Fruit fly (Drosophila melanogaster) whole organism, embryonic: ENCODE measurements around the gene form3.
A peak's percentile ranks its signal among the peaks of the same experiment; 100 is the strongest.

Experiments used
- Asciz ChIP-seq: fragments of 200-800 bp; sonication (Bioruptor generic); optimal IDR thresholded peaks from 2 replicates; lab custom pipeline; 2017; ENCODE audit warnings: missing biosample characterization, mild to moderate bottlenecking, missing genetic modification characterization, missing genetic modification reagents
- Atf-2 ChIP-seq: fragments of 200-800 bp; sonication (Bioruptor generic); optimal IDR thresholded peaks from 2 replicates; lab custom pipeline; 2016; ENCODE audit warnings: missing biosample characterization, missing genetic modification characterization
- Atf3 ChIP-seq: fragments of 200-800 bp; sonication (Bioruptor generic); optimal IDR thresholded peaks from 3 replicates; lab custom pipeline; 2016; ENCODE audit warnings: missing biosample characterization, missing genetic modification characterization
- B-H2 ChIP-seq: fragments of 200-800 bp; sonication (Bioruptor generic); optimal IDR thresholded peaks from 2 replicates; lab custom pipeline; 2018; ENCODE audit warnings: missing biosample characterization, mild to moderate bottlenecking, missing genetic modification characterization
- CG10209 ChIP-seq: fragments of 200-800 bp; sonication (Bioruptor generic); optimal IDR thresholded peaks from 3 replicates; lab custom pipeline; 2017; ENCODE audit warnings: missing biosample characterization, mild to moderate bottlenecking, missing genetic modification characterization, missing genetic modification reagents
- CG10462 ChIP-seq: fragments of 200-800 bp; sonication (Bioruptor generic); optimal IDR thresholded peaks from 2 replicates; lab custom pipeline; 2016; ENCODE audit warnings: missing biosample characterization, missing genetic modification characterization
- CG10565 ChIP-seq: fragments of 200-800 bp; sonication (Bioruptor generic); optimal IDR thresholded peaks from 3 replicates; lab custom pipeline; 2016; ENCODE audit warnings: missing biosample characterization, mild to moderate bottlenecking, missing genetic modification characterization
- CG15479 ChIP-seq: fragments of 200-800 bp; sonication (Bioruptor generic); optimal IDR thresholded peaks from 3 replicates; lab custom pipeline; 2019; ENCODE audit warnings: missing biosample characterization, mild to moderate bottlenecking, missing genetic modification characterization, moderate library complexity
- CG15601 ChIP-seq: fragments of 200-800 bp; sonication (Bioruptor generic); optimal IDR thresholded peaks from 3 replicates; lab custom pipeline; 2019; ENCODE audit warnings: missing biosample characterization, mild to moderate bottlenecking, missing genetic modification characterization, moderate library complexity
- CG15696 ChIP-seq: fragments of 200-800 bp; sonication (Bioruptor generic); optimal IDR thresholded peaks from 2 replicates; lab custom pipeline; 2019; ENCODE audit warnings: missing biosample characterization, mild to moderate bottlenecking, missing genetic modification characterization, moderate library complexity
- CG1603 ChIP-seq: fragments of 200-800 bp; sonication (Bioruptor generic); optimal IDR thresholded peaks from 2 replicates; lab custom pipeline; 2019; ENCODE audit warnings: missing biosample characterization, mild to moderate bottlenecking, missing genetic modification characterization, moderate library complexity
- CG1792 ChIP-seq: fragments of 200-800 bp; sonication (Bioruptor generic); optimal IDR thresholded peaks from 2 replicates; lab custom pipeline; 2016; ENCODE audit warnings: missing biosample characterization, missing genetic modification characterization
- CG31388 ChIP-seq: fragments of 200-800 bp; sonication (Bioruptor generic); optimal IDR thresholded peaks from 2 replicates; lab custom pipeline; 2016; ENCODE audit warnings: missing biosample characterization, missing genetic modification characterization
- CG3163 ChIP-seq: fragments of 200-800 bp; sonication (Bioruptor generic); optimal IDR thresholded peaks from 3 replicates; lab custom pipeline; 2016; ENCODE audit warnings: missing biosample characterization, missing genetic modification characterization
- CG32772 ChIP-seq: fragments of 200-800 bp; sonication (Bioruptor generic); IDR thresholded peaks from 2 replicates; pipeline ENCODE4 v1.3.6; 2022; ENCODE audit warnings: missing biosample characterization, missing genetic modification characterization
- CG4707 ChIP-seq: fragments of 200-800 bp; sonication (Bioruptor generic); optimal IDR thresholded peaks from 2 replicates; lab custom pipeline; 2018; ENCODE audit warnings: missing biosample characterization, mild to moderate bottlenecking, missing genetic modification characterization, moderate library complexity
- CG4730 ChIP-seq: fragments of 200-800 bp; sonication (Bioruptor generic); IDR thresholded peaks from 2 replicates; pipeline ENCODE4 v1.3.6; 2022; ENCODE audit warnings: missing biosample characterization, missing genetic modification characterization
- CG5245 ChIP-seq: fragments of 200-800 bp; sonication (Bioruptor generic); optimal IDR thresholded peaks from 3 replicates; lab custom pipeline; 2016; ENCODE audit warnings: missing biosample characterization, missing genetic modification characterization
- CG8089 ChIP-seq: fragments of 200-800 bp; sonication (Bioruptor generic); optimal IDR thresholded peaks from 3 replicates; lab custom pipeline; 2016; ENCODE audit warnings: missing biosample characterization, missing genetic modification characterization
- CG9609 ChIP-seq: fragments of 200-800 bp; sonication (Bioruptor generic); optimal IDR thresholded peaks from 3 replicates; lab custom pipeline; 2016; ENCODE audit warnings: missing biosample characterization, missing genetic modification characterization
- CHES-1-like ChIP-seq: fragments of 200-800 bp; sonication (Bioruptor generic); optimal IDR thresholded peaks from 2 replicates; lab custom pipeline; 2016; ENCODE audit warnings: missing biosample characterization, missing genetic modification characterization
- CrebB ChIP-seq: fragments of 200-800 bp; sonication (Bioruptor generic); optimal IDR thresholded peaks from 3 replicates; lab custom pipeline; 2018; ENCODE audit warnings: missing biosample characterization, mild to moderate bottlenecking, missing genetic modification characterization
- HLH54F ChIP-seq: fragments of 200-800 bp; sonication (Bioruptor generic); optimal IDR thresholded peaks from 3 replicates; lab custom pipeline; 2016; ENCODE audit warnings: missing biosample characterization, missing genetic modification characterization
- Hand ChIP-seq: fragments of 200-800 bp; sonication (Bioruptor generic); optimal IDR thresholded peaks from 2 replicates; lab custom pipeline; 2017; ENCODE audit warnings: mild to moderate bottlenecking, missing biosample characterization, missing genetic modification reagents, missing genetic modification characterization
- Lpt ChIP-seq: fragments of >200 bp; optimal IDR thresholded peaks from 2 replicates; lab custom pipeline; 2018; ENCODE audit warnings: missing biosample characterization, missing genetic modification characterization
- Nf-YB ChIP-seq: fragments of 200-800 bp; sonication (Bioruptor generic); optimal IDR thresholded peaks from 3 replicates; lab custom pipeline; 2019; ENCODE audit warnings: missing biosample characterization, mild to moderate bottlenecking, missing genetic modification characterization, moderate library complexity
- Poxn ChIP-seq: fragments of 200-800 bp; sonication (Bioruptor generic); IDR thresholded peaks from 2 replicates; pipeline ENCODE4 v1.3.6; 2022; ENCODE audit warnings: missing biosample characterization, missing genetic modification characterization
- Side ChIP-seq: fragments of 200-800 bp; sonication (Bioruptor generic); optimal IDR thresholded peaks from 2 replicates; lab custom pipeline; 2016; ENCODE audit warnings: missing biosample characterization, missing genetic modification characterization
- Sox100B ChIP-seq: fragments of 200-800 bp; sonication (Bioruptor generic); optimal IDR thresholded peaks from 3 replicates; lab custom pipeline; 2018; ENCODE audit warnings: missing biosample characterization, mild to moderate bottlenecking, missing genetic modification characterization
- ap ChIP-seq: fragments of 200-800 bp; sonication (Bioruptor generic); IDR thresholded peaks from 2 replicates; pipeline ENCODE4 v1.3.6; 2022; ENCODE audit warnings: missing biosample characterization, missing genetic modification characterization
- bsh ChIP-seq, 2 experiments: fragments of 200-800 bp; sonication (Bioruptor generic); optimal IDR thresholded peaks; 2 replicates each; lab custom pipeline; 2017 to 2018; ENCODE audit warnings: mild to moderate bottlenecking in 2 of 2, missing biosample characterization in 2 of 2, missing genetic modification characterization in 2 of 2, moderate library complexity in 1 of 2
- chm ChIP-seq: fragments of 200-800 bp; sonication (Bioruptor generic); IDR thresholded peaks from 2 replicates; pipeline ENCODE4 v1.3.6; 2022; ENCODE audit warnings: missing biosample characterization, missing genetic modification characterization
- gce ChIP-seq: fragments of 200-800 bp; sonication (Bioruptor generic); IDR thresholded peaks from 3 replicates; pipeline ENCODE4 v1.3.6; 2022; ENCODE audit warnings: missing biosample characterization, missing genetic modification characterization
- hbn ChIP-seq: fragments of 200-800 bp; sonication (Bioruptor generic); IDR thresholded peaks from 2 replicates; pipeline ENCODE4 v1.3.6; 2022; ENCODE audit warnings: missing biosample characterization, missing genetic modification characterization; ENCODE audit not compliant: partially characterized antibody
- lab ChIP-seq: fragments of 200-800 bp; sonication (Bioruptor generic); optimal IDR thresholded peaks from 3 replicates; lab custom pipeline; 2017; ENCODE audit warnings: missing biosample characterization, missing genetic modification characterization, mild to moderate bottlenecking, moderate library complexity, missing genetic modification reagents
- maf-S ChIP-seq: fragments of 200-800 bp; sonication (Bioruptor generic); optimal IDR thresholded peaks from 2 replicates; lab custom pipeline; 2016; ENCODE audit warnings: missing biosample characterization, missing genetic modification characterization
- mirr ChIP-seq: fragments of 200-800 bp; sonication (Bioruptor generic); optimal IDR thresholded peaks from 3 replicates; lab custom pipeline; 2018; ENCODE audit warnings: missing biosample characterization, mild to moderate bottlenecking, missing genetic modification characterization
- nmo ChIP-seq: fragments of 200-800 bp; sonication (Bioruptor generic); optimal IDR thresholded peaks from 2 replicates; lab custom pipeline; 2018; ENCODE audit warnings: missing biosample characterization, mild to moderate bottlenecking, missing genetic modification characterization, moderate library complexity
- phol ChIP-seq: fragments of 200-800 bp; sonication (Bioruptor generic); optimal IDR thresholded peaks from 3 replicates; lab custom pipeline; 2018; ENCODE audit warnings: missing biosample characterization, mild to moderate bottlenecking, missing genetic modification characterization, moderate library complexity
- pros ChIP-seq: fragments of 200-800 bp; sonication (Bioruptor generic); optimal IDR thresholded peaks from 3 replicates; lab custom pipeline; 2019; ENCODE audit warnings: missing biosample characterization, mild to moderate bottlenecking, missing genetic modification characterization, moderate library complexity
- psq ChIP-seq: fragments of 200-800 bp; sonication (Bioruptor generic); optimal IDR thresholded peaks from 2 replicates; lab custom pipeline; 2017; ENCODE audit warnings: missing biosample characterization, missing genetic modification characterization
- rib ChIP-seq: fragments of 200-800 bp; sonication (Bioruptor generic); IDR thresholded peaks from 2 replicates; pipeline ENCODE4 v1.3.6; 2022; ENCODE audit warnings: missing biosample characterization, missing genetic modification characterization
- row ChIP-seq: fragments of 200-800 bp; sonication (Bioruptor generic); IDR thresholded peaks from 3 replicates; pipeline ENCODE4 v1.3.6; 2022; ENCODE audit warnings: missing biosample characterization, missing genetic modification characterization
- run ChIP-seq: fragments of 200-800 bp; sonication (Bioruptor generic); optimal IDR thresholded peaks from 3 replicates; lab custom pipeline; 2018; ENCODE audit warnings: missing biosample characterization, mild to moderate bottlenecking, missing genetic modification characterization
- sc ChIP-seq, 3 experiments: fragments of >200 bp in 2 of 3; fragments of 200-800 bp in 1 of 3; sonication (Bioruptor generic) in 1 of 3; optimal IDR thresholded peaks; 2 replicates in 2 of 3; 3 replicates in 1 of 3; lab custom pipeline; 2017; ENCODE audit warnings: mild to moderate bottlenecking in 1 of 3, missing biosample characterization in 1 of 3, missing genetic modification characterization in 1 of 3, missing genetic modification reagents in 1 of 3
- trem ChIP-seq: fragments of 200-800 bp; optimal IDR thresholded peaks from 3 replicates; lab custom pipeline; 2019; ENCODE audit warnings: missing biosample characterization, mild to moderate bottlenecking, missing genetic modification characterization, moderate library complexity
- wek ChIP-seq: fragments of 200-800 bp; sonication (Bioruptor generic); optimal IDR thresholded peaks from 3 replicates; lab custom pipeline; 2018; ENCODE audit warnings: missing biosample characterization, mild to moderate bottlenecking, missing genetic modification characterization, moderate library complexity

form3 gene

DNA sequence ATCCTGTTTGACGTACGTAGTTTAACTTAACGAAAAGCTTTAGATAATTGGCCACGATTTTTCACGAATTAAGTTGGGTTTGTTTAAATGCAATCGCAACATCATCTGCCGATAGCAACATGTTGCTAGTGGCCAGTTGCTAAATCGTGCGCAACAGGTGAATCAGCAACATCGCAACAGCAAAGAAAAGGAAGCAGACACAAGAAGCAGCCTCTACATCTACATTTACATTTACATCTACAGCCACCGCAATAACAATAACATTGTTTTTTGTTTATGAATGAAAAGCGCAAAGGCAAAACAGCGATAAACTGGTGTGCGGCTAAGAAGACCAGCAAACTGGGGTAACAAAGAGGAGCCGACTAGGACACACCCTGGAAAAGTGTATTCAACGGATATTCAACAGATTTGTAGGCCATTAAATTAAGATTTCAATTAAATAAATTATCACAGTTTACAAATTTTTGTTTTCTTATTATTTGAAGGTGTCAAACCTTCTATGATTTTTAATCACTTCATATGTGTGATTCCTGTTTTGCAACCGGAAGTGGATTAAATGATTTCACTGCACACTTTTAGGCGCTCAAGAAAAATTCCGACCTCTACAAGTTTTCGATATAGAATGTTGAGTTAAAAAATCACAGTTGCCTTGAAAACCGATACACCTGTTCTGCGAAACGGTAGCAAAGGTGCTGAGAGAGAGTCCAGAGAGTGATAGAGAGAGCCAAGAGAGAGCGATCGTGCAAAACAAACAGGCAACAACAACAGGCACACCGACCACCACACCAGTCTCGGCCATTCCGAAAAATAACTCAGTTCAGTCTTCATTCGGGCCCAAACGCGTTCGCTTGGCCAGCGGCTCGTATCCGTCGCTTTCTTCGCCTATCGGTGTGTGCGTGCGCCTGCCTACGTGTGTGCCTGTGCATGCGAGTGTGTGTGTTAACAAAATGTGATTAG lies 39.4 kb downstream of the form3 start, which contains the start of gene melt (continued):
- peak; percentile 82 for TF ChIP-seq CG9609 (GFP tag; lab: Kevin White, UChicago)
- TF ChIP-seq B-H2, result peak; percentile 25
- TF ChIP-seq CG10565 (GFP tag; lab: Kevin White, UChicago), result peak; percentile 16
- peak; percentile 38 for TF ChIP-seq CG4707 (GFP tag; lab: Kevin White, UChicago)
- TF ChIP-seq chm (GFP tag; lab: Robert Waterston, UW), result 0 out of 2 replicates have a peak, but pooled peaks have one; percentile 17
- TF ChIP-seq hbn (GFP tag; lab: Robert Waterston, UW), result no peak
- TF ChIP-seq mirr, result peak; percentile 12
- peak; percentile 93 for TF ChIP-seq Sox100B (GFP tag; lab: Kevin White, UChicago)
- TF ChIP-seq ap (GFP tag; lab: Robert Waterston, UW), result peak; percentile 47
- TF ChIP-seq gce (GFP tag; lab: Robert Waterston, UW), result peak; percentile 35; the same call in 1 of the 3 replicates
- TF ChIP-seq row (GFP tag; lab: Robert Waterston, UW), result peak; percentile 95
- peak; percentile 81 for TF ChIP-seq Side (GFP tag; lab: Kevin White, UChicago)
- peak; percentile 93 for TF ChIP-seq Atf-2 (GFP tag; lab: Kevin White, UChicago)
- peak; percentile 91 for TF ChIP-seq HLH54F
- peak; percentile 80 for TF ChIP-seq CG5245 (GFP tag; lab: Kevin White, UChicago)
- peak; percentile 85 for TF ChIP-seq lab (GFP tag; lab: Kevin White, UChicago)
- TF ChIP-seq CG10209 (GFP tag; lab: Kevin White, UChicago), result peak; percentile 91
- peak; percentile 80 for TF ChIP-seq Hand
- no peak for TF ChIP-seq wek
- peak; percentile 81 for TF ChIP-seq CG15601 (tag; lab: Kevin White, UChicago)
- peak; percentile 1 for TF ChIP-seq CrebB
- TF ChIP-seq trem (tag; lab: Kevin White, UChicago), result peak; percentile 72
- peak; percentile 66 to 81 for TF ChIP-seq bsh (GFP tag; optimal IDR thresholded peaks at IDR 0.05; lab: Kevin White, UChicago)
- peak; percentile 72 for TF ChIP-seq run
- TF ChIP-seq Asciz (GFP tag; lab: Kevin White, UChicago), result peak; percentile 81
- peak; percentile 69 for TF ChIP-seq CG3163
- TF ChIP-seq phol, result peak; percentile 90
- peak; percentile 81 for TF ChIP-seq maf-S (GFP tag; lab: Kevin White, UChicago)
- peak; percentile 77 for TF ChIP-seq CHES-1-like (GFP tag; lab: Kevin White, UChicago)
- peak; percentile 52 for TF ChIP-seq CG1603 (tag; lab: Kevin White, UChicago)
- TF ChIP-seq CG32772 (GFP tag; lab: Robert Waterston, UW), result peak; percentile 55
- TF ChIP-seq CG10462 (GFP tag; lab: Kevin White, UChicago), result peak; percentile 79
- no peak for TF ChIP-seq sc (optimal IDR thresholded peaks at IDR 0.05; lab: Kevin White, UChicago)
- peak; percentile 72 for TF ChIP-seq sc (GFP tag; optimal IDR thresholded peaks at IDR 0.05; lab: Kevin White, UChicago)
- TF ChIP-seq Poxn (GFP tag; lab: Robert Waterston, UW), result 0 out of 2 replicates have a peak, but pooled peaks have one; percentile 56
- peak; percentile 82 for TF ChIP-seq CG1792 (GFP tag; lab: Kevin White, UChicago)
- TF ChIP-seq rib, result peak; percentile 53; the same call in 1 of the 2 replicates
- TF ChIP-seq CG15696 (tag; lab: Kevin White, UChicago), result peak; percentile 79
- peak; percentile 64 for TF ChIP-seq CG4730 (GFP tag; lab: Robert Waterston, UW)
- TF ChIP-seq Atf3, result peak; percentile 77
- peak; percentile 51 for TF ChIP-seq CG15479 (GFP tag; lab: Kevin White, UChicago)
- TF ChIP-seq Lpt (GFP tag; lab: Kevin White, UChicago), result no peak
- peak; percentile 78 for TF ChIP-seq Nf-YB (GFP tag; lab: Kevin White, UChicago)
- TF ChIP-seq pros, result no peak
- peak; percentile 96 for TF ChIP-seq psq (GFP tag; lab: Kevin White, UChicago)
- TF ChIP-seq CG8089 (GFP tag; lab: Kevin White, UChicago), result peak; percentile 85
- TF ChIP-seq CG31388 (GFP tag; lab: Kevin White, UChicago), result peak; percentile 49
- TF ChIP-seq nmo (GFP tag; lab: Kevin White, UChicago), result peak; percentile 94
